Worm (Caenorhabditis elegans): ENCODE data around the gene ZK938.1.

- no peak for TF ChIP-seq ceh-82 (tag; optimal IDR thresholded peaks at IDR 0.05)
- TF ChIP-seq mdl-1 (tag; optimal IDR thresholded peaks at IDR 0.05), result no peak
- no peak for TF ChIP-seq duxl-1 (tag; optimal IDR thresholded peaks at IDR 0.05; ENCODE audit: poor library complexity)
- TF ChIP-seq unc-62 (GFP tag; optimal IDR thresholded peaks at IDR 0.05 in 1 of 2), result no peak
- no peak for TF ChIP-seq unc-62 (tag; optimal IDR thresholded peaks at IDR 0.05)
- no peak for TF ChIP-seq nhr-77 (tag; optimal IDR thresholded peaks at IDR 0.05)
- TF ChIP-seq nhr-28 (tag; optimal IDR thresholded peaks at IDR 0.05), result no peak
- TF ChIP-seq nhr-42 (GFP tag; IDR thresholded peaks at IDR 0.05), result no peak
- TF ChIP-seq pqm-1 (tag; optimal IDR thresholded peaks at IDR 0.05), result no peak
- no peak for TF ChIP-seq daf-8 (GFP tag; IDR thresholded peaks at IDR 0.05)
- no peak for TF ChIP-seq zfp-3 (GFP tag; conservative IDR thresholded peaks at IDR 0.05)
- no peak for TF ChIP-seq rbr-2 (tag; optimal IDR thresholded peaks at IDR 0.05)
- TF ChIP-seq spr-3 (GFP tag; optimal IDR thresholded peaks at IDR 0.05), result no peak
- TF ChIP-seq nhr-76 (tag; optimal IDR thresholded peaks at IDR 0.05), result no peak
Measured at ce11 chrII:9828502-9828901, 706 bp upstream of the ZK938.1 start.

Data from whole organism, L4 larva.